Worm (Caenorhabditis elegans): ENCODE results near the gene R151.1.

Gene R151.1

DNA sequence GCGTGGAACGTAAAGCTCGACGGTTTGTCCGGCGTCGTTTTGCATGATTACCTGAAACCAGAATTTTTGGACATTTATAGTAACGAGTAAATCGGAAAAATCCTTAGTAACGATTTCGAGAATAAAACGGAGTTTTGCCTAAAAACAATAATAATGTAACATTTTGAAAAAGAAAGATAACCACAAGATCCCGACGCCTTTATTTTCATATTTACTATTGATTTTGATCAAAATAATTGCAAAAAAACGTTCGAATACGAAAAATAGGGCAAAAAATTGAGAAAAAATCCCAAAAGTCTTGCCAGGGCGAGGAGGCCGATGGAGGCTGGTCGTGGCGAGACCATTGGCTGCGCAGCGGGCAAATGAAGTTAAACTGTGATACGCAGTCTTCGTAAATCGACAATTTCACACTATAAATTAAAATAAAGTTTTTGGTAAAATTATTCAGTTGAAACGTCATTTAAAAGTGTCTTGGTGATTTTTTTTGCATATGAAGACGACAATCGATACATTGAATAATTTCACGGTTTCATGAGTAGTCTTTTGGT is 26.7 kb upstream of the R151.1 start, which contains the start of gene rps-21:
Gene rps-21, minus strand, starts transcription at position 51 of the 548 bp plus-strand sequence.
- TF ChIP-seq pha-4 (tag; optimal IDR thresholded peaks at IDR 0.05) (peak; percentile 54), elt-3 (tag; optimal IDR thresholded peaks at IDR 0.05) (no peak), nhr-28 (tag; optimal IDR thresholded peaks at IDR 0.05) (no peak), drap-1 (GFP tag; optimal IDR thresholded peaks at IDR 0.05) (no peak), ceh-83 (GFP tag; optimal IDR thresholded peaks at IDR 0.05) (no peak), zip-8 (tag; optimal IDR thresholded peaks at IDR 0.05) (no peak), lin-13 (tag; optimal IDR thresholded peaks at IDR 0.05) (peak; percentile 16), tbx-8 (GFP tag; optimal IDR thresholded peaks at IDR 0.05) (no peak), nhr-237 (tag; optimal IDR thresholded peaks at IDR 0.05) (peak; percentile 85), nhr-76 (tag; optimal IDR thresholded peaks at IDR 0.05) (no peak), ztf-11 (tag; optimal IDR thresholded peaks at IDR 0.05) (no peak), ces-1 (GFP tag; optimal IDR thresholded peaks at IDR 0.05) (peak; percentile 92), mep-1 (tag; optimal IDR thresholded peaks at IDR 0.05) (peak; percentile 87), hlh-1 (tag; optimal IDR thresholded peaks at IDR 0.05) (no peak), bed-3 (GFP tag; optimal IDR thresholded peaks at IDR 0.05) (no peak), ham-2 (GFP tag; optimal IDR thresholded peaks at IDR 0.05) (no peak), ceh-39 (tag; optimal IDR thresholded peaks at IDR 0.05) (peak; percentile 73), unc-62 (GFP tag; optimal IDR thresholded peaks at IDR 0.05) (peak; percentile 3), snpc-4 (tag; optimal IDR thresholded peaks at IDR 0.05) (no peak), sptf-1 (tag; optimal IDR thresholded peaks at IDR 0.05) (peak; percentile 26), M03D4.4 (tag; optimal IDR thresholded peaks at IDR 0.05) (no peak), lsy-2 (tag; optimal IDR thresholded peaks at IDR 0.05) (peak; percentile 82), nhr-2 (tag; optimal IDR thresholded peaks at IDR 0.05) (no peak), flh-1 (GFP tag; optimal IDR thresholded peaks at IDR 0.05) (no peak), nhr-12 (tag; optimal IDR thresholded peaks at IDR 0.05) (no peak), mls-2 (tag; optimal IDR thresholded peaks at IDR 0.05) (no peak), ceh-43 (GFP tag; optimal IDR thresholded peaks at IDR 0.05) (no peak), mab-5 (tag; optimal IDR thresholded peaks at IDR 0.05) (no peak), unc-39 (tag; optimal IDR thresholded peaks at IDR 0.05) (no peak), cnd-1 (tag; optimal IDR thresholded peaks at IDR 0.05) (no peak), lin-32 (GFP tag; optimal IDR thresholded peaks at IDR 0.05) (no peak), sem-2 (GFP tag; optimal IDR thresholded peaks at IDR 0.05) (no peak), blmp-1 (tag; optimal IDR thresholded peaks at IDR 0.05) (no peak), unc-120 (tag; optimal IDR thresholded peaks at IDR 0.05; ENCODE audit: poor library complexity, severe bottlenecking) (peak; percentile 6), elt-1 (tag; optimal IDR thresholded peaks at IDR 0.05; ENCODE audit: borderline replicate concordance, insufficient read depth) (no peak)

DNA sequence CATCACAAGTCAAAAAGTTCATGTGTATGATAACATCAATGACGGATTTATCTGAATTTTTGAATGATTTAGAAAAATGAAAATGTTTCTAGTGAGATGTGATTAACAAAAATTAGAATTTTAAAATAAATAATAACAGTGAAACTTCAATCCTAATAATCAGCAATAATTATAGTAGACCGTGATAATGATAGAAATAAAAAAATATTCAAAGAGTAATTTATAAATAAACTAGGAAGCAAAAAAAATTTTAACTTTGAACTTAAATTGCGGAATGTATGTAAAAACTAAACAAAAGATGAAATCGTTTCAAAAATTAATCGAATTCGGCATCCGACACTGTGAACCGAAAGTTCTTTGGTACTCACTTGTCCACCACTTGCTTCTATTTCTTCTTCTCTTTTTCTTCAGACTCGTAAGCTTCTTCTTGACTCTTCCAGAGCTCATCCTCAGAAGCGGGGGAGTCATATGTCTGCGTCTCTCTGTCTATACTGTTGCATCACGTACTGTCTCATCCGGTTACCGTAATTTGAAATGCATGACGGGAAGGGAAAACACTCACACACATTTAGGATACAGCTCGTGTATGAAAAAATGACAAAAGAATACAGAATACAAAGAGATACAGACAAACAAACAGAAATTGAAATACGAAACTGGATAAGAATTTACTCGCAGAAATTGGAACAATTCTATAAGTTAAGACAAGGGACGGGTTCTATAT is 23.2 kb upstream of the R151.1 start, which contains the start of gene mec-14:
Gene mec-14, minus strand, starts transcription at position 51 of the 724 bp plus-strand sequence.
- TF ChIP-seq ceh-43 (GFP tag; optimal IDR thresholded peaks at IDR 0.05) (no peak), zip-8 (tag; optimal IDR thresholded peaks at IDR 0.05) (no peak), nhr-12 (tag; optimal IDR thresholded peaks at IDR 0.05) (no peak), snpc-4 (tag; optimal IDR thresholded peaks at IDR 0.05) (no peak), ztf-11 (tag; optimal IDR thresholded peaks at IDR 0.05) (no peak), elt-1 (tag; optimal IDR thresholded peaks at IDR 0.05; ENCODE audit: borderline replicate concordance, insufficient read depth) (no peak), mls-2 (tag; optimal IDR thresholded peaks at IDR 0.05) (no peak), elt-3 (tag; optimal IDR thresholded peaks at IDR 0.05) (no peak)

DNA sequence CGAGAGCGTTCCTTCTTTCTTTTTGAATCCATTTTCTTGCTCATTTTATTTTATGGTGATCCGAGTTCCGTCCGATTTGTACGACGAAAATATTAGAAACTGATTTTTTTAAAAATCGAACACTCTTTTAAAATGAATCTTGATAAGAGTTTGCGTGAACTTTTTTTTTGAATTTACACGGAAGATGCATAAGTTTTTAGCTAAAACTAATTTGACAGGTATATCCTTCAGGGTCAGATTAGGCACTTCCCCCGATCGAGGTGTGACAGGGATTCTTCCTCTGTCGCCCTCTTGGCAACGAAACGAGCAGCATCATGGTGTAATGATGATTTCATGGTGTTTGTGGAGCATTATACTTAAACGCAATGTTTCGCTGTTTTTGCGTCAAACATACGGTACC is 21.0 kb upstream of the R151.1 start, which contains the start of gene F37C12.18:
Gene F37C12.18, minus strand, starts transcription at position 101 of the 400 bp plus-strand sequence.
- TF ChIP-seq pha-4 (tag; optimal IDR thresholded peaks at IDR 0.05), result no peak
- no peak for TF ChIP-seq elt-3 (tag; optimal IDR thresholded peaks at IDR 0.05)
- TF ChIP-seq lsy-2 (tag; optimal IDR thresholded peaks at IDR 0.05), result no peak
- TF ChIP-seq mab-5 (tag; optimal IDR thresholded peaks at IDR 0.05), result no peak
